Fruit fly (Drosophila melanogaster): ENCODE measurements around the gene MnM.
A peak's percentile ranks its signal among the peaks of the same experiment; 100 is the strongest.

MnM gene

DNA sequence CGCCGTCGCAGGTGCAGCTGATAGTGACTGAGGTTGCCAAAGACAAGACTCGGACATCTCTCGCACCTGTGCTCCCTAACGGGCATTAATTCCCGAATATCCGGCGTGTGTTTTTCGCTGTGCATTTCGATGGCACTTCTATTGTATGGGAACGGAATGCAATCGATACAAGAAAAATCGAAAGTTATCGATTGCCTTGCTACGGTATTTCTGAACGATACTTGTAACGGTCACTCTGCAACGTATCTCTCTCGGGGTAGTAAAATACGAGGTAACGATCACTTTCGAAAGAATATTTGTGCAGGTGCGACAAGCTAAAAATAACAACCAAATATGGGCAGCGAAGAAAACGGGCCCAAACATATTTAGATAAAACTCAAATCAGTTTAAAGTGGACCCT lies 13.4 kb downstream of the MnM start, which contains the start of gene CG32280 (continued):
- no peak for TF ChIP-seq Tbp (GFP tag; optimal IDR thresholded peaks at IDR 0.05)
- TF ChIP-seq Sry-β (GFP tag; optimal IDR thresholded peaks at IDR 0.05), result no peak
- no peak for TF ChIP-seq CG15601 (tag; optimal IDR thresholded peaks at IDR 0.05)
- peak; percentile 20 for TF ChIP-seq unpg (GFP tag; optimal IDR thresholded peaks at IDR 0.05)
- TF ChIP-seq gfzf (GFP tag; optimal IDR thresholded peaks at IDR 0.05), result peak; percentile 86
- peak; percentile 76 for TF ChIP-seq CG2129 (GFP tag; IDR thresholded peaks at IDR 0.05; ENCODE audit: partially characterized antibody)
- no peak for TF ChIP-seq CG17612 (GFP tag; IDR thresholded peaks at IDR 0.05)
- peak; percentile 76; the same call in 1 of the 2 replicates for TF ChIP-seq CG42726 (GFP tag; IDR thresholded peaks at IDR 0.05; ENCODE audit: partially characterized antibody)
- no peak for TF ChIP-seq sima (GFP tag; optimal IDR thresholded peaks at IDR 0.05)
- no peak for TF ChIP-seq CG11504 (tag; optimal IDR thresholded peaks at IDR 0.05)
- TF ChIP-seq CG13123 (GFP tag; optimal IDR thresholded peaks at IDR 0.05), result no peak
- peak; percentile 40; the same call in 1 of the 2 replicates for TF ChIP-seq NFAT (GFP tag; IDR thresholded peaks at IDR 0.05)
- TF ChIP-seq ap (GFP tag; IDR thresholded peaks at IDR 0.05), result no peak
- no peak for TF ChIP-seq sisA (GFP tag; IDR thresholded peaks at IDR 0.05)
- TF ChIP-seq HmgD (GFP tag; optimal IDR thresholded peaks at IDR 0.05), result peak; percentile 68
- TF ChIP-seq jigr1 (GFP tag; IDR thresholded peaks at IDR 0.05), result no peak
- TF ChIP-seq CG7786 (GFP tag; optimal IDR thresholded peaks at IDR 0.05), result no peak
- TF ChIP-seq fd96Cb (tag; optimal IDR thresholded peaks at IDR 0.05), result no peak
- TF ChIP-seq CG1792 (GFP tag; optimal IDR thresholded peaks at IDR 0.05), result no peak
- no peak for TF ChIP-seq seq (GFP tag; IDR thresholded peaks at IDR 0.05)
- no peak for TF ChIP-seq gt (GFP tag; IDR thresholded peaks at IDR 0.05)
- TF ChIP-seq CG10654 (GFP tag; optimal IDR thresholded peaks at IDR 0.05), result no peak
- no peak for TF ChIP-seq al (GFP tag; IDR thresholded peaks at IDR 0.05)
- no peak for TF ChIP-seq Side (GFP tag; optimal IDR thresholded peaks at IDR 0.05)
- no peak for TF ChIP-seq CG31365 (tag; optimal IDR thresholded peaks at IDR 0.05)
- no peak for TF ChIP-seq CG12104 (GFP tag; optimal IDR thresholded peaks at IDR 0.05)
- peak; percentile 10 for TF ChIP-seq Mad (GFP tag; optimal IDR thresholded peaks at IDR 0.05)
- TF ChIP-seq NC2α (GFP tag; optimal IDR thresholded peaks at IDR 0.05), result no peak
- no peak for TF ChIP-seq tio (GFP tag; optimal IDR thresholded peaks at IDR 0.05)
- TF ChIP-seq cad (GFP tag; optimal IDR thresholded peaks at IDR 0.05), result no peak
- TF ChIP-seq peb (GFP tag; IDR thresholded peaks at IDR 0.05), result no peak
- TF ChIP-seq wor (GFP tag; IDR thresholded peaks at IDR 0.05), result no peak
- TF ChIP-seq chinmo (GFP tag; IDR thresholded peaks at IDR 0.05; ENCODE audit: partially characterized antibody), result peak; percentile 92; the same call in 3 of the 4 replicates
- peak; percentile 65 for TF ChIP-seq CG12659 (GFP tag; optimal IDR thresholded peaks at IDR 0.05)
- no peak for TF ChIP-seq Hr51 (GFP tag; optimal IDR thresholded peaks at IDR 0.05)
- peak; percentile 37 for TF ChIP-seq her (GFP tag; optimal IDR thresholded peaks at IDR 0.05)
- TF ChIP-seq corto (GFP tag; optimal IDR thresholded peaks at IDR 0.05), result no peak
- TF ChIP-seq wdn (GFP tag; IDR thresholded peaks at IDR 0.05), result no peak
- TF ChIP-seq stc (GFP tag; IDR thresholded peaks at IDR 0.05), result no peak
- TF ChIP-seq CG17568 (GFP tag; optimal IDR thresholded peaks at IDR 0.05), result no peak
- peak; percentile 19 for TF ChIP-seq CG8290 (GFP tag; optimal IDR thresholded peaks at IDR 0.05)
- TF ChIP-seq CG8290 (tag; optimal IDR thresholded peaks at IDR 0.05), result no peak
- peak; percentile 25; the same call in 1 of the 2 replicates for TF ChIP-seq Ptx1 (GFP tag; IDR thresholded peaks at IDR 0.05)
- TF ChIP-seq odd (GFP tag; optimal IDR thresholded peaks at IDR 0.05), result no peak
- no peak for TF ChIP-seq BtbVII (GFP tag; optimal IDR thresholded peaks at IDR 0.05)
- TF ChIP-seq gcm2 (GFP tag; optimal IDR thresholded peaks at IDR 0.05), result no peak
- no peak for TF ChIP-seq vfl (GFP tag; optimal IDR thresholded peaks at IDR 0.05)
- peak; percentile 49 for TF ChIP-seq CG2712 (tag; optimal IDR thresholded peaks at IDR 0.05)
- no peak for TF ChIP-seq org-1 (GFP tag; optimal IDR thresholded peaks at IDR 0.05)
- peak; percentile 85 for TF ChIP-seq BEAF-32 (GFP tag; optimal IDR thresholded peaks at IDR 0.05)
- TF ChIP-seq CG7271 (tag; optimal IDR thresholded peaks at IDR 0.05), result peak; percentile 68
- no peak for TF ChIP-seq slou (GFP tag; optimal IDR thresholded peaks at IDR 0.05)
